Worm (Caenorhabditis elegans) whole organism, L1 larva: Measurements from ENCODE around the gene msp-49.

Source experiments
- C04F5.9 ChIP-seq: sonication (generic microtip); optimal IDR thresholded peaks from 2 replicates; lab custom pipeline; 2016; ENCODE audit warnings: missing genetic modification characterization, missing compliant biosample characterization
- C16A3.4 ChIP-seq: fragments of 150-350 bp; optimal IDR thresholded peaks from 2 replicates; lab custom pipeline; 2014; ENCODE audit warnings: missing biosample characterization, missing genetic modification characterization
- C34B4.2 ChIP-seq: sonication (generic microtip); optimal IDR thresholded peaks from 2 replicates; lab custom pipeline; 2017; ENCODE audit warnings: mild to moderate bottlenecking, missing genetic modification characterization, missing compliant biosample characterization
- F16B12.6 ChIP-seq: fragments of 150-350 bp; optimal IDR thresholded peaks from 2 replicates; lab custom pipeline; 2014; ENCODE audit warnings: missing biosample characterization, missing genetic modification characterization
- ama-1 ChIP-seq: fragments of 150-350 bp; optimal IDR thresholded peaks from 2 replicates; lab custom pipeline; 2014
- blmp-1 ChIP-seq: fragments of 150-350 bp; optimal IDR thresholded peaks from 2 replicates; lab custom pipeline; 2014; ENCODE audit warnings: missing biosample characterization, missing genetic modification characterization
- ceh-63 ChIP-seq: fragments of 200-800 bp; sonication (Bioruptor generic); optimal IDR thresholded peaks from 2 replicates; lab custom pipeline; 2018; ENCODE audit warnings: mild to moderate bottlenecking, missing genetic modification characterization, missing compliant biosample characterization
- ceh-8 ChIP-seq: fragments of 200-800 bp; sonication (Bioruptor generic); optimal IDR thresholded peaks from 2 replicates; lab custom pipeline; 2018; ENCODE audit warnings: mild to moderate bottlenecking, missing genetic modification characterization, moderate library complexity, missing compliant biosample characterization
- ceh-82 ChIP-seq, 3 experiments: fragments of 150-350 bp in 1 of 3; sonication (generic microtip) in 2 of 3; optimal IDR thresholded peaks; 2 replicates each; lab custom pipeline; 2014 to 2017; ENCODE audit warnings: missing biosample characterization in 3 of 3, missing genetic modification characterization in 3 of 3
- ceh-90 ChIP-seq: sonication (generic microtip); optimal IDR thresholded peaks from 2 replicates; lab custom pipeline; 2016; ENCODE audit warnings: missing genetic modification characterization, missing compliant biosample characterization
- dpl-1 ChIP-seq, 3 experiments: fragments of 150-350 bp in 2 of 3; sonication (generic microtip) in 1 of 3; optimal IDR thresholded peaks; 2 replicates each; lab custom pipeline; 2014 to 2017; ENCODE audit warnings: missing biosample characterization in 3 of 3, missing genetic modification characterization in 3 of 3, missing genetic modification reagents in 3 of 3
- dsc-1 ChIP-seq: sonication (generic microtip); optimal IDR thresholded peaks from 2 replicates; lab custom pipeline; 2016; ENCODE audit warnings: mild to moderate bottlenecking, missing genetic modification characterization, missing compliant biosample characterization
- efl-3 ChIP-seq: fragments of 200-800 bp; sonication (Bioruptor generic); optimal IDR thresholded peaks from 2 replicates; lab custom pipeline; 2018; ENCODE audit warnings: mild to moderate bottlenecking, missing genetic modification characterization, missing compliant biosample characterization
- egl-13 ChIP-seq: sonication (generic microtip); optimal IDR thresholded peaks from 2 replicates; lab custom pipeline; 2016; ENCODE audit warnings: missing genotype, missing genetic modification reagents, missing genetic modification characterization, missing compliant biosample characterization
- ets-5 ChIP-seq: fragments of 200-800 bp; sonication (Bioruptor generic); IDR thresholded peaks from 2 replicates; pipeline ENCODE4 v1.3.6; 2022; ENCODE audit warnings: missing genetic modification characterization, missing compliant biosample characterization
- fkh-4 ChIP-seq: sonication (generic microtip); optimal IDR thresholded peaks from 2 replicates; lab custom pipeline; 2016; ENCODE audit warnings: missing compliant biosample characterization, missing genetic modification characterization, borderline replicate concordance
- fkh-8 ChIP-seq: sonication (generic microtip); optimal IDR thresholded peaks from 2 replicates; lab custom pipeline; 2016; ENCODE audit warnings: mild to moderate bottlenecking, missing genetic modification characterization, missing compliant biosample characterization
- fos-1 ChIP-seq: fragments of 150-350 bp; optimal IDR thresholded peaks from 2 replicates; lab custom pipeline; 2014; ENCODE audit warnings: missing biosample characterization, missing genetic modification characterization
- grh-1 ChIP-seq: fragments of 200-800 bp; sonication (Bioruptor generic); IDR thresholded peaks from 2 replicates; pipeline ENCODE4 v1.3.6; 2022; ENCODE audit warnings: missing genetic modification reagents, missing genetic modification characterization, missing compliant biosample characterization
- hlh-4 ChIP-seq: sonication (generic microtip); optimal IDR thresholded peaks from 2 replicates; lab custom pipeline; 2016; ENCODE audit warnings: mild to moderate bottlenecking, missing genetic modification characterization, missing compliant biosample characterization
- hpl-2 ChIP-seq: fragments of 150-350 bp; optimal IDR thresholded peaks from 2 replicates; lab custom pipeline; 2014; ENCODE audit warnings: missing biosample characterization, missing genetic modification reagents, missing genetic modification characterization
- lin-13 ChIP-seq: fragments of 150-350 bp; optimal IDR thresholded peaks from 2 replicates; lab custom pipeline; 2014; ENCODE audit warnings: missing biosample characterization, missing genetic modification reagents, missing genetic modification characterization
- lin-14 ChIP-seq: fragments of 200-800 bp; sonication (Bioruptor generic); optimal IDR thresholded peaks from 2 replicates; lab custom pipeline; 2018; ENCODE audit warnings: mild to moderate bottlenecking, missing genetic modification characterization, moderate library complexity, missing compliant biosample characterization
- lin-35 ChIP-seq, 2 experiments: fragments of 150-350 bp; optimal IDR thresholded peaks; 2 replicates each; lab custom pipeline; 2014; ENCODE audit warnings: missing biosample characterization in 2 of 2, missing genetic modification characterization in 2 of 2, missing genetic modification reagents in 2 of 2
- lin-39 ChIP-seq: fragments of 150-350 bp; optimal IDR thresholded peaks from 2 replicates; lab custom pipeline; 2014; ENCODE audit warnings: missing biosample characterization, missing genetic modification reagents, missing genetic modification characterization
- mab-9 ChIP-seq: fragments of 200-800 bp; sonication (Bioruptor generic); IDR thresholded peaks from 2 replicates; pipeline ENCODE4 v1.3.6; 2022; ENCODE audit warnings: missing genetic modification reagents, missing genetic modification characterization, missing compliant biosample characterization
- mef-2 ChIP-seq: fragments of 150-350 bp; optimal IDR thresholded peaks from 2 replicates; lab custom pipeline; 2014; ENCODE audit warnings: missing biosample characterization, missing genetic modification characterization
- nhr-11 ChIP-seq: fragments of 150-350 bp; optimal IDR thresholded peaks from 2 replicates; lab custom pipeline; 2014; ENCODE audit warnings: missing biosample characterization, missing genetic modification characterization
- nhr-12 ChIP-seq: sonication (generic microtip); optimal IDR thresholded peaks from 2 replicates; lab custom pipeline; 2017; ENCODE audit warnings: missing biosample characterization, missing genetic modification characterization
- nhr-20 ChIP-seq: sonication (generic microtip); optimal IDR thresholded peaks from 2 replicates; lab custom pipeline; 2016; ENCODE audit warnings: mild to moderate bottlenecking, missing genetic modification characterization, missing compliant biosample characterization
- nhr-71 ChIP-seq: sonication (generic microtip); optimal IDR thresholded peaks from 2 replicates; lab custom pipeline; 2016; ENCODE audit warnings: mild to moderate bottlenecking, missing genetic modification characterization, moderate library complexity, missing compliant biosample characterization
- nhr-76 ChIP-seq: sonication (generic microtip); optimal IDR thresholded peaks from 2 replicates; lab custom pipeline; 2017; ENCODE audit warnings: missing biosample characterization, missing genetic modification characterization
- nhr-77 ChIP-seq: fragments of 150-350 bp; optimal IDR thresholded peaks from 2 replicates; lab custom pipeline; 2014; ENCODE audit warnings: missing biosample characterization, missing genetic modification characterization
- nhr-85 ChIP-seq: sonication (generic microtip); peaks from one replicate; lab custom pipeline; 2016; ENCODE audit warnings: missing genetic modification characterization, inconsistent platforms, missing compliant biosample characterization
- pqm-1 ChIP-seq: sonication (generic microtip); optimal IDR thresholded peaks from 3 replicates; lab custom pipeline; 2017; ENCODE audit warnings: missing biosample characterization, missing genetic modification characterization
- rnt-1 ChIP-seq: sonication (generic microtip); optimal IDR thresholded peaks from 2 replicates; lab custom pipeline; 2016; ENCODE audit warnings: mild to moderate bottlenecking, missing genetic modification characterization, moderate library complexity, missing compliant biosample characterization
- snpc-4 ChIP-seq: fragments of 150-350 bp; optimal IDR thresholded peaks from 2 replicates; lab custom pipeline; 2014; ENCODE audit warnings: missing biosample characterization, missing genetic modification characterization
- sox-4 ChIP-seq: sonication (generic microtip); optimal IDR thresholded peaks from 2 replicates; lab custom pipeline; 2016; ENCODE audit warnings: missing genetic modification characterization, missing compliant biosample characterization
- sptf-1 ChIP-seq: fragments of 150-350 bp; optimal IDR thresholded peaks from 2 replicates; lab custom pipeline; 2014; ENCODE audit warnings: missing biosample characterization, missing genetic modification characterization
- tbx-2 ChIP-seq: sonication (generic microtip); optimal IDR thresholded peaks from 2 replicates; lab custom pipeline; 2016; ENCODE audit warnings: missing genetic modification characterization, missing compliant biosample characterization
- tlp-1 ChIP-seq: fragments of 150-350 bp; optimal IDR thresholded peaks from 2 replicates; lab custom pipeline; 2014; ENCODE audit warnings: missing biosample characterization, missing genetic modification characterization
- zip-4 ChIP-seq: fragments of 200-800 bp; sonication (Bioruptor generic); optimal IDR thresholded peaks from 2 replicates; lab custom pipeline; 2018; ENCODE audit warnings: mild to moderate bottlenecking, missing genetic modification characterization, moderate library complexity, missing compliant biosample characterization
- ztf-11 ChIP-seq, 2 experiments: sonication (generic microtip); optimal IDR thresholded peaks; 2 replicates each; lab custom pipeline; 2016 to 2017; ENCODE audit warnings: missing genetic modification characterization in 2 of 2, missing biosample characterization in 1 of 2, missing compliant biosample characterization in 1 of 2

msp-49 gene

ce11 chrII:5194066-5194465, at the start of gene msp-49:
Gene msp-49, plus strand, starts transcription at chrII:5194366.
- TF ChIP-seq nhr-12 (tag; lab: Kevin White, UChicago) (no peak), dsc-1 (tag; lab: Kevin White, UChicago) (no peak), nhr-11 (tag; lab: Kevin White, UChicago) (no peak)

- no peak for TF ChIP-seq ceh-82 (tag; optimal IDR thresholded peaks at IDR 0.05; lab: Kevin White, UChicago)
- TF ChIP-seq tbx-2 (tag; lab: Kevin White, UChicago) = no peak
- TF ChIP-seq ztf-11 (tag; optimal IDR thresholded peaks at IDR 0.05; lab: Kevin White, UChicago) = no peak
- no peak for TF ChIP-seq F16B12.6 (tag; lab: Kevin White, UChicago)
- TF ChIP-seq zip-4 (GFP tag; lab: Kevin White, UChicago) = no peak
- no peak for TF ChIP-seq fkh-8 (tag; lab: Kevin White, UChicago)
- no peak for TF ChIP-seq lin-35 (GFP tag; optimal IDR thresholded peaks at IDR 0.05; lab: Kevin White, UChicago)
- TF ChIP-seq nhr-71 = no peak
- no peak for TF ChIP-seq mab-9 (GFP tag; lab: Robert Waterston, UW)
- TF ChIP-seq, all 84 proteins: peak for 0
Observed at ce11 chrII:5148349-5148748, 45.8 kb upstream of the msp-49 start, which contains the start of gene F58A6.5. Gene F58A6.5, minus strand, starts transcription at chrII:5148449.

- TF ChIP-seq nhr-85 (no peak), lin-39 (tag; lab: Kevin White, UChicago) (no peak), efl-3 (GFP tag; lab: Kevin White, UChicago) (no peak), sox-4 (no peak), lin-14 (GFP tag; lab: Kevin White, UChicago) (no peak), mef-2 (tag; lab: Kevin White, UChicago) (no peak), egl-13 (tag; lab: Kevin White, UChicago) (no peak), blmp-1 (tag; lab: Kevin White, UChicago) (no peak), ceh-63 (GFP tag; lab: Kevin White, UChicago) (no peak), pqm-1 (tag; lab: Kevin White, UChicago) (no peak), fkh-4 (no peak), dsc-1 (tag; lab: Kevin White, UChicago) (no peak)
Observed at ce11 chrII:5150829-5151228, 43.3 kb upstream of the msp-49 start, which contains the start of gene srb-16. Gene srb-16, minus strand, starts transcription at chrII:5150929.

- TF ChIP-seq nhr-71 (no peak), pqm-1 (tag; lab: Kevin White, UChicago) (no peak), mef-2 (tag; lab: Kevin White, UChicago) (no peak), ets-5 (GFP tag; lab: Robert Waterston, UW) (no peak), nhr-77 (tag; lab: Kevin White, UChicago) (no peak), fkh-4 (no peak), snpc-4 (tag; lab: Kevin White, UChicago) (no peak), dsc-1 (tag; lab: Kevin White, UChicago) (no peak), fos-1 (tag; lab: Kevin White, UChicago) (no peak), tlp-1 (no peak), nhr-20 (tag; lab: Kevin White, UChicago) (no peak), ama-1 (lab: Kevin White, UChicago) (no peak), C04F5.9 (tag; lab: Kevin White, UChicago) (no peak)
Observed at ce11 chrII:5154540-5154939, 39.6 kb upstream of the msp-49 start, which contains the start of gene srb-12. Gene srb-12, minus strand, starts transcription at chrII:5154640.

ce11 chrII:5156983-5157382, 37.2 kb upstream of the msp-49 start, which contains the start of gene msp-45:
Gene msp-45, minus strand, starts transcription at chrII:5157083.
- TF ChIP-seq rnt-1 (tag; lab: Kevin White, UChicago) = no peak
- no peak for TF ChIP-seq hlh-4 (tag; lab: Kevin White, UChicago)
- TF ChIP-seq dsc-1 (tag; lab: Kevin White, UChicago) = no peak
- TF ChIP-seq ceh-90 (tag; lab: Kevin White, UChicago) = no peak
- TF ChIP-seq lin-13 (GFP tag; lab: Kevin White, UChicago) = no peak
- TF ChIP-seq nhr-76 = no peak
- TF ChIP-seq nhr-11 (tag; lab: Kevin White, UChicago) = no peak
- no peak for TF ChIP-seq ceh-8
- TF ChIP-seq dpl-1 (GFP tag; optimal IDR thresholded peaks at IDR 0.05; lab: Kevin White, UChicago) = no peak
- no peak for TF ChIP-seq fkh-4
- no peak for TF ChIP-seq hpl-2 (GFP tag; lab: Kevin White, UChicago)
- TF ChIP-seq efl-3 (GFP tag; lab: Kevin White, UChicago) = no peak
- no peak for TF ChIP-seq grh-1 (GFP tag; lab: Robert Waterston, UW)
- TF ChIP-seq sptf-1 (tag; lab: Kevin White, UChicago) = no peak
- TF ChIP-seq C16A3.4 (tag; lab: Kevin White, UChicago) = no peak
- no peak for TF ChIP-seq C34B4.2
- TF ChIP-seq nhr-20 (tag; lab: Kevin White, UChicago) = no peak
